Worm (Caenorhabditis elegans): ENCODE measurements around the gene F28A12.3.

DNA sequence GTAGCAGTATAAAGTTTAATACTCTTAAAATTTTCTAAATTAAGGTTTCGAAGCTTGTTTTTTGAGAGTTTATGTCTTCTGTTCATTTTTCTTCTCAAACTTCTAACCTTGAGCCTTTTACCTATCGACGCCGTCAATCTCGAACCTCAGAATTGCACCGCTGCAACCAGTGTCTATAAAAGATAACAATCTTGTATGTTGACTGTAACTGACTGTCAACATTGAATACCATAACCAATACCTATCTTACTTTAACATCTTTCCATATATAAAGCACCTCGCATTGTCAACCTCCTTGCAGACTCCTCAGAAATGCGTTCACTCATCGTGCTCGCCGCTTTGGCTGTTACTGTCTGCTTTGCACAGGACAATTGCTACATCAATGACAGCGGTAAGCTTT, 22.4 kb downstream of the F28A12.3 start, which contains the start of gene grd-5:
- TF ChIP-seq ccch-3 (GFP tag; optimal IDR thresholded peaks at IDR 0.05) (no peak), snpc-4 (GFP tag; optimal IDR thresholded peaks at IDR 0.05) (no peak), snpc-4 (tag; optimal IDR thresholded peaks at IDR 0.05) (no peak), Y53F4B.3 (GFP tag; IDR thresholded peaks at IDR 0.05) (no peak), pha-4 (tag; optimal IDR thresholded peaks at IDR 0.05) (no peak), ama-1 (optimal IDR thresholded peaks at IDR 0.05) (no peak), ama-1 (GFP tag; optimal IDR thresholded peaks at IDR 0.05) (no peak), madf-6 (GFP tag; IDR thresholded peaks at IDR 0.05) (no peak), B0019.2 (GFP tag; conservative IDR thresholded peaks at IDR 0.05) (no peak), tlf-1 (GFP tag; optimal IDR thresholded peaks at IDR 0.05) (no peak)
